Worm (Caenorhabditis elegans) whole organism, late embryonic: ENCODE data around the gene ZK1098.11.

ENCODE experiments used
- ama-1 ChIP-seq: fragments of 150-350 bp; optimal IDR thresholded peaks from 2 replicates; lab custom pipeline; 2014
- ceh-9 ChIP-seq: sonication (generic microtip); optimal IDR thresholded peaks from 2 replicates; lab custom pipeline; 2016; ENCODE audit warnings: mild to moderate bottlenecking, missing genetic modification characterization, inconsistent platforms, missing compliant biosample characterization
- fkh-10 ChIP-seq: fragments of 150-350 bp; optimal IDR thresholded peaks from 2 replicates; lab custom pipeline; 2014; ENCODE audit warnings: missing biosample characterization, missing genetic modification reagents, missing genetic modification characterization
- nhr-11 ChIP-seq: fragments of 150-350 bp; optimal IDR thresholded peaks from 2 replicates; lab custom pipeline; 2014; ENCODE audit warnings: missing biosample characterization, missing genetic modification characterization
- tbx-2 ChIP-seq: sonication (generic microtip); optimal IDR thresholded peaks from 2 replicates; lab custom pipeline; 2016; ENCODE audit warnings: missing genetic modification characterization, missing compliant biosample characterization

ce11 chrIII:9564410-9564809, 8.0 kb downstream of the ZK1098.11 start, which contains the start of gene C48B4.10:
- TF ChIP-seq tbx-2 (no peak), nhr-11 (no peak), ceh-9 (no peak), ama-1 (no peak), fkh-10 (no peak)
